Fruit fly (Drosophila melanogaster): Measurements from ENCODE around the gene CG11885.

CG11885 gene

dm6 chr2L:439339-439738 is 18.1 kb upstream of the CG11885 start (continued):
- TF ChIP-seq pum (GFP tag; optimal IDR thresholded peaks at IDR 0.05) (no peak), CG14710 (tag; optimal IDR thresholded peaks at IDR 0.05) (peak; percentile 17), al (GFP tag; IDR thresholded peaks at IDR 0.05) (no peak), CG3163 (GFP tag; optimal IDR thresholded peaks at IDR 0.05) (no peak), CG2712 (tag; optimal IDR thresholded peaks at IDR 0.05) (peak; percentile 53), CG9932 (GFP tag; IDR thresholded peaks at IDR 0.05) (no peak), CG4328 (GFP tag; optimal IDR thresholded peaks at IDR 0.05) (no peak), CG12071 (GFP tag; optimal IDR thresholded peaks at IDR 0.05) (no peak), HLH3B (GFP tag; IDR thresholded peaks at IDR 0.05) (no peak), CG2120 (GFP tag; optimal IDR thresholded peaks at IDR 0.05) (no peak), fu2 (GFP tag; optimal IDR thresholded peaks at IDR 0.05) (no peak), CG17359 (tag; optimal IDR thresholded peaks at IDR 0.05) (no peak), ash1 (GFP tag; optimal IDR thresholded peaks at IDR 0.05) (no peak), CG31365 (tag; optimal IDR thresholded peaks at IDR 0.05) (no peak), CG15514 (GFP tag; optimal IDR thresholded peaks at IDR 0.05) (no peak), Doc3 (GFP tag; IDR thresholded peaks at IDR 0.05; ENCODE audit: partially characterized antibody) (no peak), CG2116 (GFP tag; optimal IDR thresholded peaks at IDR 0.05) (no peak), bsh (GFP tag; optimal IDR thresholded peaks at IDR 0.05) (peak; percentile 34 to 65), klu (GFP tag; IDR thresholded peaks at IDR 0.05) (no peak), CG6272 (GFP tag; IDR thresholded peaks at IDR 0.05) (no peak), fd96Cb (tag; optimal IDR thresholded peaks at IDR 0.05) (peak; percentile 2), MTF-1 (GFP tag; optimal IDR thresholded peaks at IDR 0.05; ENCODE audit: borderline replicate concordance) (no peak), pzg (GFP tag; optimal IDR thresholded peaks at IDR 0.05) (no peak), lbe (GFP tag; optimal IDR thresholded peaks at IDR 0.05) (peak; percentile 88), CG6791 (GFP tag; IDR thresholded peaks at IDR 0.05; ENCODE audit: partially characterized antibody) (no peak), CG8478 (optimal IDR thresholded peaks at IDR 0.05) (no peak), CG17612 (GFP tag; IDR thresholded peaks at IDR 0.05) (no peak), dan (GFP tag; IDR thresholded peaks at IDR 0.05) (no peak), fd64A (GFP tag; optimal IDR thresholded peaks at IDR 0.05) (no peak), ara (GFP tag; IDR thresholded peaks at IDR 0.05) (peak; percentile 55; the same call in 1 of the 2 replicates), HLH54F (GFP tag; optimal IDR thresholded peaks at IDR 0.05) (no peak), dysf (GFP tag; IDR thresholded peaks at IDR 0.05) (no peak), corto (GFP tag; optimal IDR thresholded peaks at IDR 0.05) (peak; percentile 43), Trl (optimal IDR thresholded peaks at IDR 0.05) (no peak), Trl (GFP tag; optimal IDR thresholded peaks at IDR 0.05) (no peak), CrebB (tag; optimal IDR thresholded peaks at IDR 0.05) (no peak), Nf-YC (tag; optimal IDR thresholded peaks at IDR 0.05) (no peak), CG9609 (GFP tag; optimal IDR thresholded peaks at IDR 0.05) (no peak), jumu (GFP tag; optimal IDR thresholded peaks at IDR 0.05) (no peak), Max (GFP tag; optimal IDR thresholded peaks at IDR 0.05) (no peak), mld (GFP tag; IDR thresholded peaks at IDR 0.05; ENCODE audit: partially characterized antibody) (no peak), Bteb2 (GFP tag; optimal IDR thresholded peaks at IDR 0.05) (no peak), CG16863 (GFP tag; optimal IDR thresholded peaks at IDR 0.05) (no peak), tin (GFP tag; optimal IDR thresholded peaks at IDR 0.05) (no peak), fd102C (GFP tag; optimal IDR thresholded peaks at IDR 0.05) (no peak), MESR4 (GFP tag; optimal IDR thresholded peaks at IDR 0.05) (no peak), Hr51 (GFP tag; optimal IDR thresholded peaks at IDR 0.05) (no peak), oc (tag; optimal IDR thresholded peaks at IDR 0.05) (no peak), B-H2 (GFP tag; optimal IDR thresholded peaks at IDR 0.05) (no peak), CG11560 (tag; IDR thresholded peaks at IDR 0.05) (no peak), CG12236 (GFP tag; optimal IDR thresholded peaks at IDR 0.05) (no peak), pnt (GFP tag; optimal IDR thresholded peaks at IDR 0.05) (no peak)

Data from whole organism, embryonic.